Worm (Caenorhabditis elegans): ENCODE results near the gene frpr-6.

ce11 chrV:9124180-9124579, 23.2 kb upstream of the frpr-6 start, which contains the start of gene F21C10.6:
- TF ChIP-seq nhr-27 (tag; optimal IDR thresholded peaks at IDR 0.05) (no peak), repo-1 (tag; optimal IDR thresholded peaks at IDR 0.05) (no peak), ceh-91 (GFP tag; IDR thresholded peaks at IDR 0.05) (no peak), ama-1 (optimal IDR thresholded peaks at IDR 0.05) (no peak), ama-1 (GFP tag; optimal IDR thresholded peaks at IDR 0.05) (no peak), pha-4 (tag; optimal IDR thresholded peaks at IDR 0.05) (no peak), ztf-25 (GFP tag; IDR thresholded peaks at IDR 0.05) (no peak)
